Worm (Caenorhabditis elegans): ENCODE measurements around the gene Y116A8C.33.
A peak's percentile ranks its signal among the peaks of the same experiment; 100 is the strongest.

Gene Y116A8C.33

ce11 chrIV:17099113-17099512 lies 12.8 kb upstream of the Y116A8C.33 start:
- TF ChIP-seq nhr-179 (tag; optimal IDR thresholded peaks at IDR 0.05) (no peak), snpc-4 (GFP tag; optimal IDR thresholded peaks at IDR 0.05) (no peak), snpc-4 (tag; optimal IDR thresholded peaks at IDR 0.05) (peak in 1 of 4 experiments; percentile 4)

ce11 chrIV:17100148-17100547 lies 11.8 kb upstream of the Y116A8C.33 start, which contains the start of gene bca-2:
bca-2 (minus strand) TSS chrIV:17100248.
- TF ChIP-seq lin-26 (GFP tag; IDR thresholded peaks at IDR 0.05) (no peak), F37B4.10 (GFP tag; IDR thresholded peaks at IDR 0.05) (no peak)

ce11 chrIV:17100628-17101338 lies 11.1 kb upstream of the Y116A8C.33 start:
- TF ChIP-seq attf-5 (GFP tag; optimal IDR thresholded peaks at IDR 0.05): no peak
- TF ChIP-seq lsy-27 (tag; optimal IDR thresholded peaks at IDR 0.05; ENCODE audit: borderline replicate concordance, insufficient read depth): no peak
- TF ChIP-seq nfyb-1 (GFP tag; IDR thresholded peaks at IDR 0.05): peak; percentile 93
- no peak for TF ChIP-seq T07F8.4 (tag; optimal IDR thresholded peaks at IDR 0.05)
- TF ChIP-seq nfya-2 (GFP tag; IDR thresholded peaks at IDR 0.05): 0 out of 2 replicates have a peak, but pooled peaks have one; percentile 53

DNA sequence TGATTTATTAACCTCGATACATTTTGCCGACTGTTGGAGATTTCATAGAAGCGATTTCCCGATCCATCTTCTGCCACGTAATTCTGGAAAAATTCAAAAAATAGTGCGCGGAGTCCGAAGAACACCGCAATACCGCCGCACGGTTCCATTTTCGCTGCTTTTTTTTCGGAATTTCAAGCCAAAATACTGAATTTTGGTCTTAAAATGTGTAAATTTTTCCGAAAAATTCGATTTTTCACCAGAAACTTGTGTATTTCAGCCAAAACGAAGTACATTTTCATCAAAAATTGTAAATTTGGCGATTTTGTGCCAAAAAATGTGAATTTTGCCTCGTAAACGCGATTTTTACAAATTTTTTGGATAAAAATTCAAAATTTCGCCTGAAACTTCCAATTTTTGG lies 8.8 kb upstream of the Y116A8C.33 start:
- TF ChIP-seq dpl-1 (GFP tag; optimal IDR thresholded peaks at IDR 0.05) (no peak), egl-18 (GFP tag; IDR thresholded peaks at IDR 0.05) (no peak), let-526 (GFP tag; IDR thresholded peaks at IDR 0.05) (no peak), mes-4 (tag; optimal IDR thresholded peaks at IDR 0.05) (no peak), cebp-1 (GFP tag; IDR thresholded peaks at IDR 0.05) (no peak), cebp-1 (tag; optimal IDR thresholded peaks at IDR 0.05) (no peak), xnd-1 (tag; optimal IDR thresholded peaks at IDR 0.05) (no peak), F10E7.11 (tag; optimal IDR thresholded peaks at IDR 0.05) (no peak)

ce11 chrIV:17103615-17104014 lies 8.3 kb upstream of the Y116A8C.33 start, which contains the start of gene Y116A8C.30:
Y116A8C.30 (minus strand) TSS chrIV:17103715.
- no peak for TF ChIP-seq snpc-4 (GFP tag; optimal IDR thresholded peaks at IDR 0.05)
- TF ChIP-seq snpc-4 (tag; optimal IDR thresholded peaks at IDR 0.05): peak in 1 of 4 experiments; percentile 45
- no peak for TF ChIP-seq lin-40 (tag; optimal IDR thresholded peaks at IDR 0.05)

DNA sequence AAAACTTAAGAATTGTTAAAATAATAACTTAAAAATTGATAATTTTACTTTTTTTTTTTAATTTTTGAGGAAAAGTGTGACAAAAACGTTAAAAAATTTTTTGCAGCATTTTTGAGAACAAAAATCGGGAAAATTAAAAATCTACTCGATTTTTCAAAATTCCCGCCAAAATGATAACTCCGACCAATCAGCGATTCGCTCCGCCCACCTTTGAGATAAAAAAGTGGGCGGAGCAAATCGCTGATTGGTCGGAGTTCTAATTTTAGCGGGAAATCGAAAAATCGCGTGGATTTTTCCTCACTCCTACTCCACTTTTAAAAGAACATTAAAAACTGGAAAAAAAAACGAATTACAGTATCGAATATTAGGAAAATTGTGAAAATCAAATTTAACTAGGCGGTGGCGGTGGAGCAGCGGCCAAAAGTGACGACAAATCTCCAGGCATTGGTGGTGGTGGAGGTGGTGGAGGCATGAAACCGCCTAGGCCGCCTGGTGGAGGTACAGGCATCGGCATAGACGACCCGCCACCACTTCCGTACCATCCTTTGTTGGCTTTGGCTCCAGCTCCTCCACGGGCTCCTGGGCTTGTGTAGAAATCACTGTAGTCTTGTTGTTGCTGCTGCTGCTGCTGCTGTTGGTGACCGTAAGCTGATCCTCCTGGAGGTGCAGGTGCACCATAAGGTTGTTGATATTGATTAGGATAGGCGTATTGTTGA lies 7.6 kb upstream of the Y116A8C.33 start:
- TF ChIP-seq snpc-4 (GFP tag; optimal IDR thresholded peaks at IDR 0.05): no peak
- TF ChIP-seq snpc-4 (tag; optimal IDR thresholded peaks at IDR 0.05): peak in 1 of 4 experiments; percentile 21
- no peak for TF ChIP-seq egl-44 (GFP tag; IDR thresholded peaks at IDR 0.05)
- TF ChIP-seq nhr-80 (tag; optimal IDR thresholded peaks at IDR 0.05): no peak
- peak; percentile 68 for TF ChIP-seq nfyb-1 (GFP tag; IDR thresholded peaks at IDR 0.05)
- no peak for TF ChIP-seq fkh-3 (tag; optimal IDR thresholded peaks at IDR 0.05)
- TF ChIP-seq K12H6.12 (tag; optimal IDR thresholded peaks at IDR 0.05): no peak
- TF ChIP-seq attf-3 (GFP tag; conservative IDR thresholded peaks at IDR 0.05): no peak
- TF ChIP-seq F57C9.4 (tag; optimal IDR thresholded peaks at IDR 0.05): no peak
- TF ChIP-seq zfh-2 (GFP tag; conservative IDR thresholded peaks at IDR 0.05): peak; percentile 76
- TF ChIP-seq ztf-6 (GFP tag; IDR thresholded peaks at IDR 0.05): no peak
- peak; percentile 35; the same call in 1 of the 2 replicates for TF ChIP-seq egrh-3 (GFP tag; IDR thresholded peaks at IDR 0.05)
